Worm (Caenorhabditis elegans) whole organism, L4/young adult: ENCODE data around the gene srr-6.

Source experiments
- W03F9.2 ChIP-seq: fragments of 150-350 bp; optimal IDR thresholded peaks from 2 replicates; lab custom pipeline; 2014; ENCODE audit warnings: missing biosample characterization, missing genetic modification characterization
- dao-5 ChIP-seq: sonication (generic microtip); optimal IDR thresholded peaks from 2 replicates; lab custom pipeline; 2016; ENCODE audit warnings: missing genotype, missing genetic modification characterization, moderate library complexity, missing compliant biosample characterization
- him-1 ChIP-seq: sonication (generic microtip); optimal IDR thresholded peaks from 2 replicates; lab custom pipeline; 2016; ENCODE audit warnings: missing genotype, missing genetic modification reagents, missing genetic modification characterization, missing compliant biosample characterization

srr-6 gene

ce11 chrV:5031764-5032163 is 19.2 kb downstream of the srr-6 start:
- TF ChIP-seq W03F9.2 (no peak), him-1 (tag; lab: Kevin White, UChicago) (no peak), dao-5 (tag; lab: Kevin White, UChicago) (no peak)

ce11 chrV:5032176-5032575 is 19.6 kb downstream of the srr-6 start:
- TF ChIP-seq him-1 (tag; lab: Kevin White, UChicago) (no peak), W03F9.2 (no peak), dao-5 (tag; lab: Kevin White, UChicago) (no peak)

ce11 chrV:5033099-5033498 is 20.5 kb downstream of the srr-6 start, which contains the start of gene K11D12.13:
TSS of gene K11D12.13 (plus strand) at chrV:5033399.
- TF ChIP-seq dao-5 (tag; lab: Kevin White, UChicago) = no peak
- TF ChIP-seq W03F9.2 = no peak

- no peak for TF ChIP-seq him-1 (tag; lab: Kevin White, UChicago)
These were observed 22.5 kb downstream of the srr-6 start, which contains the start of gene K11D12.6 for ce11 chrV:5035058-5035457. TSS of gene K11D12.6 (minus strand) at chrV:5035158.

- TF ChIP-seq him-1 (tag; lab: Kevin White, UChicago) = no peak
- no peak for TF ChIP-seq dao-5 (tag; lab: Kevin White, UChicago)
- TF ChIP-seq W03F9.2 = no peak
These were observed 23.8 kb downstream of the srr-6 start, which contains the start of gene K11D12.7 for ce11 chrV:5036364-5036763. TSS of gene K11D12.7 (minus strand) at chrV:5036464.

ce11 chrV:5038449-5038848 is 25.8 kb downstream of the srr-6 start:
- no peak for TF ChIP-seq W03F9.2
- TF ChIP-seq dao-5 (tag; lab: Kevin White, UChicago) = no peak
- TF ChIP-seq him-1 (tag; lab: Kevin White, UChicago) = no peak

ce11 chrV:5039559-5039958 is 27.0 kb downstream of the srr-6 start, which contains the start of gene K11D12.11:
TSS of gene K11D12.11 (minus strand) at chrV:5039600.
- TF ChIP-seq W03F9.2 (no peak), him-1 (tag; lab: Kevin White, UChicago) (no peak), dao-5 (tag; lab: Kevin White, UChicago) (no peak)

- TF ChIP-seq W03F9.2 = no peak
- no peak for TF ChIP-seq him-1 (tag; lab: Kevin White, UChicago)
- no peak for TF ChIP-seq dao-5 (tag; lab: Kevin White, UChicago)
These were observed 28.3 kb downstream of the srr-6 start, which contains the start of gene K11D12.8 for ce11 chrV:5040925-5041324. TSS of gene K11D12.8 (minus strand) at chrV:5041001.

ce11 chrV:5046103-5046502 is 33.5 kb downstream of the srr-6 start, which contains the start of gene exc-14:
TSS of gene exc-14 (minus strand) at chrV:5046203.
- no peak for TF ChIP-seq W03F9.2
- no peak for TF ChIP-seq dao-5 (tag; lab: Kevin White, UChicago)
- TF ChIP-seq him-1 (tag; lab: Kevin White, UChicago) = no peak

ce11 chrV:5046558-5046957 is 34.0 kb downstream of the srr-6 start:
- TF ChIP-seq dao-5 (tag; lab: Kevin White, UChicago) = no peak
- TF ChIP-seq W03F9.2 = no peak
- TF ChIP-seq him-1 (tag; lab: Kevin White, UChicago) = no peak

- TF ChIP-seq dao-5 (tag; lab: Kevin White, UChicago) = no peak
- TF ChIP-seq him-1 (tag; lab: Kevin White, UChicago) = peak; percentile 80
- TF ChIP-seq W03F9.2 = peak; percentile 0
These were observed 36.8 kb downstream of the srr-6 start, which contains the start of the genes pqn-51 and K11D12.14 for ce11 chrV:5049333-5049942. TSS of gene pqn-51 (plus strand) at chrV:5049607. TSS of gene K11D12.14 (plus strand) at chrV:5049636.

ce11 chrV:5050073-5050599 is 37.5 kb downstream of the srr-6 start:
- TF ChIP-seq dao-5 (tag; lab: Kevin White, UChicago) (no peak), him-1 (tag; lab: Kevin White, UChicago) (no peak), W03F9.2 (no peak)

- TF ChIP-seq dao-5 (tag; lab: Kevin White, UChicago) = no peak
- TF ChIP-seq W03F9.2 = no peak
- no peak for TF ChIP-seq him-1 (tag; lab: Kevin White, UChicago)
These were observed 39.6 kb downstream of the srr-6 start, which contains the start of gene K11D12.12 for ce11 chrV:5052233-5052632. TSS of gene K11D12.12 (plus strand) at chrV:5052261.

ce11 chrV:5053335-5053734 is 40.7 kb downstream of the srr-6 start, which contains the start of gene cwp-4:
TSS of gene cwp-4 (plus strand) at chrV:5053635.
- TF ChIP-seq him-1 (tag; lab: Kevin White, UChicago) (no peak), W03F9.2 (no peak), dao-5 (tag; lab: Kevin White, UChicago) (no peak)
